Worm (Caenorhabditis elegans) whole organism, early embryonic: ENCODE measurements around the gene W08F4.5.

Experiments
- B0310.2 ChIP-seq: sonication (generic microtip); optimal IDR thresholded peaks from 2 replicates; lab custom pipeline; 2016; ENCODE audit warnings: mild to moderate bottlenecking, missing genetic modification characterization, missing compliant biosample characterization
- F13C5.2 ChIP-seq: sonication (generic microtip); optimal IDR thresholded peaks from 2 replicates; lab custom pipeline; 2017; ENCODE audit warnings: mild to moderate bottlenecking, missing genetic modification characterization, inconsistent platforms, missing compliant biosample characterization
- aly-1 ChIP-seq: sonication (generic microtip); optimal IDR thresholded peaks from 2 replicates; lab custom pipeline; 2016; ENCODE audit warnings: missing genetic modification characterization, missing compliant biosample characterization
- ama-1 ChIP-seq: fragments of 150-350 bp; optimal IDR thresholded peaks from 2 replicates; lab custom pipeline; 2014
- ceh-13 ChIP-seq: fragments of 200-800 bp; sonication (Bioruptor generic); optimal IDR thresholded peaks from 2 replicates; lab custom pipeline; 2018; ENCODE audit warnings: mild to moderate bottlenecking, missing genetic modification characterization, missing compliant biosample characterization
- ceh-36 ChIP-seq: sonication (generic microtip); optimal IDR thresholded peaks from 2 replicates; lab custom pipeline; 2016; ENCODE audit warnings: missing genetic modification characterization, inconsistent platforms, missing compliant biosample characterization
- ets-7 ChIP-seq: sonication (generic microtip); optimal IDR thresholded peaks from 2 replicates; lab custom pipeline; 2016; ENCODE audit warnings: missing genotype, missing genetic modification characterization, missing compliant biosample characterization
- flt-1 ChIP-seq: fragments of 200-800 bp; sonication (Bioruptor generic); IDR thresholded peaks from 2 replicates; pipeline ENCODE4 v1.3.6; 2022; ENCODE audit warnings: missing genetic modification characterization, missing compliant biosample characterization
- hmbx-1 ChIP-seq: sonication (generic microtip); optimal IDR thresholded peaks from 2 replicates; lab custom pipeline; 2016; ENCODE audit warnings: mild to moderate bottlenecking, missing genetic modification characterization, missing compliant biosample characterization
- hmg-4 ChIP-seq: fragments of 200-800 bp; sonication (Bioruptor generic); optimal IDR thresholded peaks from 2 replicates; lab custom pipeline; 2018; ENCODE audit warnings: mild to moderate bottlenecking, missing genetic modification characterization, missing compliant biosample characterization
- hnd-1 ChIP-seq: sonication (generic microtip); optimal IDR thresholded peaks from 2 replicates; lab custom pipeline; 2016; ENCODE audit warnings: missing genetic modification characterization, missing compliant biosample characterization
- pes-1 ChIP-seq: fragments of 200-800 bp; sonication (Bioruptor generic); IDR thresholded peaks from 2 replicates; pipeline ENCODE4 v1.3.6; 2022; ENCODE audit warnings: missing genetic modification reagents, missing genetic modification characterization, missing compliant biosample characterization
- scrt-1 ChIP-seq: fragments of 200-800 bp; sonication (Bioruptor generic); IDR thresholded peaks from 2 replicates; pipeline ENCODE4 v1.3.6; 2022; ENCODE audit warnings: missing genetic modification characterization, missing compliant biosample characterization
- sea-1 ChIP-seq: fragments of 200-800 bp; sonication (Bioruptor generic); conservative IDR thresholded peaks from 2 replicates; pipeline ENCODE4 v1.3.6; 2022; ENCODE audit warnings: missing genetic modification characterization, missing compliant biosample characterization
- tbx-11 ChIP-seq: fragments of 200-800 bp; sonication (Bioruptor generic); IDR thresholded peaks from 2 replicates; pipeline ENCODE4 v1.3.6; 2022; ENCODE audit warnings: missing genetic modification characterization, missing compliant biosample characterization
- tbx-37 ChIP-seq: fragments of 200-800 bp; sonication (Bioruptor generic); conservative IDR thresholded peaks from 2 replicates; pipeline ENCODE4 v1.3.6; 2022; ENCODE audit warnings: missing genetic modification reagents, missing genetic modification characterization, missing compliant biosample characterization
- tra-4 ChIP-seq: sonication (generic microtip); optimal IDR thresholded peaks from 2 replicates; lab custom pipeline; 2017; ENCODE audit warnings: missing genetic modification characterization, missing compliant biosample characterization

W08F4.5 gene

ce11 chrII:522302-522701 lies 46.4 kb downstream of the W08F4.5 start, which contains the start of gene slc-36.2:
Gene slc-36.2 (plus strand): TSS chrII:522602.
- TF ChIP-seq flt-1 (GFP tag; lab: Robert Waterston, UW) = no peak
- TF ChIP-seq aly-1 (tag; lab: Kevin White, UChicago) = no peak
- TF ChIP-seq hnd-1 = no peak
- TF ChIP-seq tra-4 = no peak
- no peak for TF ChIP-seq tbx-11
- no peak for TF ChIP-seq ets-7 (tag; lab: Kevin White, UChicago)
- no peak for TF ChIP-seq sea-1 (GFP tag; lab: Robert Waterston, UW)
- TF ChIP-seq hmbx-1 = no peak
- no peak for TF ChIP-seq ceh-36
- TF ChIP-seq ceh-13 (GFP tag; lab: Kevin White, UChicago) = no peak
- no peak for TF ChIP-seq scrt-1 (GFP tag; lab: Robert Waterston, UW)
- TF ChIP-seq hmg-4 (GFP tag; lab: Kevin White, UChicago) = no peak
- no peak for TF ChIP-seq tbx-37 (GFP tag; lab: Robert Waterston, UW)
- no peak for TF ChIP-seq ama-1 (lab: Kevin White, UChicago)
- no peak for TF ChIP-seq pes-1 (GFP tag; lab: Robert Waterston, UW)
- no peak for TF ChIP-seq F13C5.2 (tag; lab: Kevin White, UChicago)
- TF ChIP-seq B0310.2 = no peak

ce11 chrII:521720-522119 lies 47.0 kb downstream of the W08F4.5 start:
- TF ChIP-seq ama-1 (lab: Kevin White, UChicago) (no peak), ets-7 (tag; lab: Kevin White, UChicago) (no peak), pes-1 (GFP tag; lab: Robert Waterston, UW) (no peak), ceh-36 (no peak), tbx-11 (no peak), hmbx-1 (no peak), F13C5.2 (tag; lab: Kevin White, UChicago) (no peak), aly-1 (tag; lab: Kevin White, UChicago) (no peak), scrt-1 (GFP tag; lab: Robert Waterston, UW) (no peak), sea-1 (GFP tag; lab: Robert Waterston, UW) (no peak), tbx-37 (GFP tag; lab: Robert Waterston, UW) (no peak), tra-4 (no peak), ceh-13 (GFP tag; lab: Kevin White, UChicago) (no peak), B0310.2 (no peak), hnd-1 (no peak), hmg-4 (GFP tag; lab: Kevin White, UChicago) (no peak)
